Worm (Caenorhabditis elegans) whole organism, L3 larva: Measurements from ENCODE around the gene fbxb-76.
"Not testable (repeated sequence)": the region's sequence is repeated elsewhere in the genome, so short reads cannot be mapped to it uniquely, and the experiment has no call there.

Experiments
- R02D3.7 ChIP-seq: fragments of 150-350 bp; optimal IDR thresholded peaks from 2 replicates; lab custom pipeline; 2014; ENCODE audit warnings: missing biosample characterization, missing genetic modification characterization
- ama-1 ChIP-seq: fragments of 150-350 bp; optimal IDR thresholded peaks from 2 replicates; lab custom pipeline; 2018
- ceh-16 ChIP-seq: sonication (generic microtip); optimal IDR thresholded peaks from 2 replicates; lab custom pipeline; 2017; ENCODE audit warnings: missing biosample characterization, missing genetic modification characterization
- ceh-28 ChIP-seq: fragments of 150-350 bp; optimal IDR thresholded peaks from 2 replicates; lab custom pipeline; 2014; ENCODE audit warnings: missing biosample characterization, missing genetic modification reagents, missing genetic modification characterization
- ceh-82 ChIP-seq: fragments of 150-350 bp; optimal IDR thresholded peaks from 2 replicates; lab custom pipeline; 2014; ENCODE audit warnings: missing biosample characterization, missing genetic modification characterization
- daf-12 ChIP-seq: fragments of 150-350 bp; optimal IDR thresholded peaks from 2 replicates; lab custom pipeline; 2014; ENCODE audit warnings: missing biosample characterization, missing genetic modification reagents, missing genetic modification characterization
- egl-27 ChIP-seq: sonication (generic microtip); optimal IDR thresholded peaks from 4 replicates; lab custom pipeline; 2017; ENCODE audit warnings: missing biosample characterization, missing genetic modification reagents, missing genetic modification characterization
- egl-5 ChIP-seq: fragments of 150-350 bp; optimal IDR thresholded peaks from 2 replicates; lab custom pipeline; 2017; ENCODE audit warnings: missing biosample characterization, missing genetic modification reagents, missing genetic modification characterization, inconsistent platforms
- elt-2 ChIP-seq: sonication (generic microtip); optimal IDR thresholded peaks from 2 replicates; lab custom pipeline; 2016; ENCODE audit warnings: missing genetic modification reagents, mild to moderate bottlenecking, missing genetic modification characterization, missing compliant biosample characterization
- elt-3 ChIP-seq, 3 experiments: fragments of 150-350 bp in 1 of 3; sonication (generic microtip) in 2 of 3; optimal IDR thresholded peaks; 2 replicates in 2 of 3; 4 replicates in 1 of 3; lab custom pipeline; 2014 to 2017; ENCODE audit warnings: missing biosample characterization in 3 of 3, missing genetic modification characterization in 3 of 3
- fkh-2 ChIP-seq: fragments of 150-350 bp; optimal IDR thresholded peaks from 2 replicates; lab custom pipeline; 2014; ENCODE audit warnings: missing biosample characterization, missing genetic modification reagents, missing genetic modification characterization
- hmg-11 ChIP-seq: sonication (generic microtip); optimal IDR thresholded peaks from 2 replicates; lab custom pipeline; 2016; ENCODE audit warnings: missing genetic modification characterization, missing compliant biosample characterization
- lin-39 ChIP-seq: fragments of 150-350 bp; optimal IDR thresholded peaks from 2 replicates; lab custom pipeline; 2018; ENCODE audit warnings: missing biosample characterization, missing genetic modification reagents, missing genetic modification characterization
- lsy-12 ChIP-seq: sonication (generic microtip); optimal IDR thresholded peaks from 2 replicates; lab custom pipeline; 2016; ENCODE audit warnings: mild to moderate bottlenecking, missing genetic modification characterization, missing compliant biosample characterization
- mdl-1 ChIP-seq: fragments of 150-350 bp; optimal IDR thresholded peaks from 2 replicates; lab custom pipeline; 2014; ENCODE audit warnings: missing biosample characterization, missing genetic modification characterization
- nhr-12 ChIP-seq: fragments of 150-350 bp; optimal IDR thresholded peaks from 2 replicates; lab custom pipeline; 2014; ENCODE audit warnings: missing biosample characterization, missing genetic modification characterization
- nhr-23 ChIP-seq: fragments of 150-350 bp; optimal IDR thresholded peaks from 2 replicates; lab custom pipeline; 2014; ENCODE audit warnings: missing biosample characterization, missing genetic modification reagents, missing genetic modification characterization
- nhr-237 ChIP-seq: fragments of 150-350 bp; optimal IDR thresholded peaks from 2 replicates; lab custom pipeline; 2014; ENCODE audit warnings: missing biosample characterization, missing genetic modification characterization
- nhr-25 ChIP-seq: sonication (generic microtip); optimal IDR thresholded peaks from 2 replicates; lab custom pipeline; 2017; ENCODE audit warnings: missing biosample characterization, missing genetic modification characterization
- nhr-28 ChIP-seq: fragments of 150-350 bp; optimal IDR thresholded peaks from 2 replicates; lab custom pipeline; 2014; ENCODE audit warnings: missing biosample characterization, missing genetic modification characterization
- nhr-67 ChIP-seq: fragments of 150-350 bp; optimal IDR thresholded peaks from 2 replicates; lab custom pipeline; 2014; ENCODE audit warnings: missing biosample characterization, missing genetic modification characterization
- nhr-76 ChIP-seq: fragments of 150-350 bp; sonication (generic microtip); optimal IDR thresholded peaks from 5 replicates; lab custom pipeline; 2014; ENCODE audit warnings: missing biosample characterization, missing genetic modification characterization
- pha-4 ChIP-seq: fragments of 150-350 bp; optimal IDR thresholded peaks from 2 replicates; lab custom pipeline; 2014; ENCODE audit warnings: missing biosample characterization, missing genetic modification reagents, missing genetic modification characterization
- pqm-1 ChIP-seq: fragments of 150-350 bp; optimal IDR thresholded peaks from 2 replicates; lab custom pipeline; 2017; ENCODE audit warnings: missing biosample characterization, missing genetic modification characterization, inconsistent platforms
- sea-2 ChIP-seq: fragments of 150-350 bp; sonication (generic microtip); optimal IDR thresholded peaks from 4 replicates; lab custom pipeline; 2014; ENCODE audit warnings: missing biosample characterization, missing genetic modification reagents, missing genetic modification characterization
- skn-1 ChIP-seq: fragments of 150-350 bp; optimal IDR thresholded peaks from 2 replicates; lab custom pipeline; 2014; ENCODE audit warnings: missing biosample characterization, missing genetic modification characterization
- unc-39 ChIP-seq: sonication (generic microtip); optimal IDR thresholded peaks from 4 replicates; lab custom pipeline; 2017; ENCODE audit warnings: missing biosample characterization, missing genetic modification characterization
- unc-62 ChIP-seq: fragments of 150-350 bp; sonication (generic microtip); optimal IDR thresholded peaks from 4 replicates; lab custom pipeline; 2014; ENCODE audit warnings: missing biosample characterization, missing genetic modification reagents, missing genetic modification characterization
- zag-1 ChIP-seq: fragments of 150-350 bp; optimal IDR thresholded peaks from 2 replicates; lab custom pipeline; 2014; ENCODE audit warnings: missing biosample characterization, missing genetic modification characterization
- ztf-4 ChIP-seq: fragments of 150-350 bp; optimal IDR thresholded peaks from 2 replicates; lab custom pipeline; 2014; ENCODE audit warnings: missing biosample characterization, missing genetic modification characterization

The fbxb-76 gene

ce11 chrIV:11410084-11410483, 30.9 kb upstream of the fbxb-76 start, which contains the start of gene gfat-2:
Gene gfat-2 (plus strand): TSS chrIV:11410228.
- TF ChIP-seq skn-1 (tag; lab: Kevin White, UChicago): no peak
- no peak for TF ChIP-seq nhr-237
- TF ChIP-seq egl-5 (tag; lab: Kevin White, UChicago): no peak
- TF ChIP-seq ceh-16 (tag; lab: Kevin White, UChicago): no peak
- no peak for TF ChIP-seq nhr-28 (tag; lab: Kevin White, UChicago)
- TF ChIP-seq daf-12 (tag; lab: Kevin White, UChicago): no peak

ce11 chrIV:11406744-11407690, 27.9 kb upstream of the fbxb-76 start, which contains the start of the genes his-63 and his-64:
Gene his-63 (minus strand): TSS chrIV:11406861.
Gene his-64 (plus strand): TSS chrIV:11407116.
- peak; percentile 23 for TF ChIP-seq nhr-25
- TF ChIP-seq, all 47 proteins: peak for 1; not testable (repeated sequence) for 46

ce11 chrIV:11403288-11403991, 24.3 kb upstream of the fbxb-76 start, which contains the start of the genes memi-3 and cyp-31A2:
Gene memi-3 (minus strand): TSS chrIV:11403338.
Gene cyp-31A2 (plus strand): TSS chrIV:11403961.
- TF ChIP-seq nhr-28 (tag; lab: Kevin White, UChicago): no peak
- no peak for TF ChIP-seq hmg-11
- no peak for TF ChIP-seq ztf-4 (tag; lab: Kevin White, UChicago)
- TF ChIP-seq fkh-2 (tag; lab: Kevin White, UChicago): no peak
- TF ChIP-seq pqm-1 (tag; lab: Kevin White, UChicago): no peak
- TF ChIP-seq R02D3.7 (tag; lab: Kevin White, UChicago): no peak
- TF ChIP-seq ceh-82 (tag; lab: Kevin White, UChicago): no peak
- TF ChIP-seq lin-39 (tag; lab: Kevin White, UChicago): no peak
- no peak for TF ChIP-seq unc-62 (GFP tag; lab: Kevin White, UChicago)
- TF ChIP-seq pha-4 (tag; lab: Kevin White, UChicago): no peak
- TF ChIP-seq egl-27: no peak
- TF ChIP-seq ama-1 (lab: Kevin White, UChicago): no peak
- no peak for TF ChIP-seq unc-39
- no peak for TF ChIP-seq nhr-12 (tag; lab: Kevin White, UChicago)
- TF ChIP-seq nhr-237: no peak
- TF ChIP-seq elt-2 (tag; lab: Kevin White, UChicago): no peak
- no peak for TF ChIP-seq nhr-76
- TF ChIP-seq lsy-12 (tag; lab: Kevin White, UChicago): no peak

- TF ChIP-seq skn-1 (tag; lab: Kevin White, UChicago) (no peak), sea-2 (GFP tag; lab: Kevin White, UChicago) (no peak), nhr-12 (tag; lab: Kevin White, UChicago) (no peak), nhr-67 (no peak), pqm-1 (tag; lab: Kevin White, UChicago) (no peak), ceh-28 (tag; lab: Kevin White, UChicago) (no peak), zag-1 (tag; lab: Kevin White, UChicago) (no peak), daf-12 (tag; lab: Kevin White, UChicago) (no peak), hmg-11 (no peak), unc-62 (GFP tag; lab: Kevin White, UChicago) (no peak), mdl-1 (tag; lab: Kevin White, UChicago) (no peak), nhr-28 (tag; lab: Kevin White, UChicago) (no peak), egl-5 (tag; lab: Kevin White, UChicago) (no peak), lin-39 (tag; lab: Kevin White, UChicago) (no peak), nhr-23 (tag; lab: Kevin White, UChicago) (no peak)
These were observed 22.3 kb upstream of the fbxb-76 start for ce11 chrIV:11401482-11401881.

ce11 chrIV:11398267-11398825, 19.2 kb upstream of the fbxb-76 start, which contains the start of gene dsl-6:
Gene dsl-6 (minus strand): TSS chrIV:11398317.
- TF ChIP-seq elt-3 (tag; optimal IDR thresholded peaks at IDR 0.05; lab: Kevin White, UChicago); nhr-23 (tag; lab: Kevin White, UChicago); nhr-237: not testable (repeated sequence)
